Fruit fly (Drosophila melanogaster): ENCODE measurements around the gene crp.

crp gene

DNA sequence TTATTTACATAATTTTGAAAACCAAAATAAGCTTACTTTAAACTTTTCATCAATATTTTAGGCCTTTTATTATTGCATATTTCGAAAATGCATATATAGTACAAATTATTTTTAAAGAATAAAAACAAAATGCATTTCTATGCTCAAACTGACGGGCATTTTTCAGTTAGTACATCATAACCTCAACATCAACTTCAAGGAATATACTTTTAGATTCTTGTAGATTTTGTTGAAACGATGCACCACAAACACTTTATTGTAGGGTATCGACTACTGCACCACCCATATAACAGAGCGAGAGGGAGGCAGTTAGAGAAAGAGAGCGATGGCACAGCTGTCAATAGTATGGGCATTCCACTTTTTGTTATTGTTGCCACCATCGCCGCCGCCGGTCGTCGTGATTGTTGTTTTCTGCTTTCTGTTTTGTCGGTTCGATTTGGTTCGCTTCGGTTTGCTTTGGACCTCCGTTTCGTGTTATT is 7.7 kb downstream of the crp start (continued):
- TF ChIP-seq CG11504 (tag; optimal IDR thresholded peaks at IDR 0.05) (peak; percentile 96), CG4424 (GFP tag; optimal IDR thresholded peaks at IDR 0.05) (peak; percentile 95), CG4404 (GFP tag; IDR thresholded peaks at IDR 0.05) (peak; percentile 47; the same call in 1 of the 2 replicates), CG1602 (GFP tag; optimal IDR thresholded peaks at IDR 0.05) (peak; percentile 92), br (optimal IDR thresholded peaks at IDR 0.05) (no peak), CG3838 (GFP tag; optimal IDR thresholded peaks at IDR 0.05) (peak; percentile 76), ci (GFP tag; IDR thresholded peaks at IDR 0.05) (peak; percentile 86), klu (GFP tag; IDR thresholded peaks at IDR 0.05) (no peak; the same call in 1 of the 2 replicates), CG1024 (GFP tag; IDR thresholded peaks at IDR 0.05) (peak; percentile 56; the same call in 1 of the 2 replicates), NfI (GFP tag; optimal IDR thresholded peaks at IDR 0.05) (peak; percentile 90), CG4854 (GFP tag; optimal IDR thresholded peaks at IDR 0.05) (peak; percentile 84), H15 (GFP tag; IDR thresholded peaks at IDR 0.05) (peak; percentile 74; the same call in 2 of the 3 replicates), CG8290 (GFP tag; optimal IDR thresholded peaks at IDR 0.05) (peak; percentile 73), CG8290 (tag; optimal IDR thresholded peaks at IDR 0.05) (peak; percentile 64 to 75), mirr (GFP tag; optimal IDR thresholded peaks at IDR 0.05) (no peak), CG12744 (GFP tag; optimal IDR thresholded peaks at IDR 0.05) (peak; percentile 72), dimm (GFP tag; IDR thresholded peaks at IDR 0.05) (peak; percentile 50; the same call in 1 of the 2 replicates), CG6654 (GFP tag; optimal IDR thresholded peaks at IDR 0.05) (peak; percentile 77), CG12104 (GFP tag; optimal IDR thresholded peaks at IDR 0.05) (peak; percentile 86), crp (GFP tag; optimal IDR thresholded peaks at IDR 0.05) (peak; percentile 49 to 81), lilli (GFP tag; optimal IDR thresholded peaks at IDR 0.05) (peak; percentile 88), Adf1 (GFP tag; IDR thresholded peaks at IDR 0.05) (no peak), H2.0 (GFP tag; IDR thresholded peaks at IDR 0.05) (peak; percentile 71), CG6254 (GFP tag; optimal IDR thresholded peaks at IDR 0.05) (peak; percentile 87), sens (GFP tag) (peak; percentile 99), CTCF (GFP tag; optimal IDR thresholded peaks at IDR 0.05) (peak; percentile 63), CkIIα-i1 (GFP tag; IDR thresholded peaks at IDR 0.05) (no peak), org-1 (GFP tag; optimal IDR thresholded peaks at IDR 0.05) (peak; percentile 95), Oli (tag; optimal IDR thresholded peaks at IDR 0.05) (peak; percentile 97), Sox100B (GFP tag; optimal IDR thresholded peaks at IDR 0.05) (peak; percentile 97), CG8281 (tag; optimal IDR thresholded peaks at IDR 0.05) (peak; percentile 78), CG17568 (GFP tag; optimal IDR thresholded peaks at IDR 0.05) (peak; percentile 79), Gsc (GFP tag; IDR thresholded peaks at IDR 0.05) (no peak), Asciz (GFP tag; optimal IDR thresholded peaks at IDR 0.05) (peak; percentile 96), TFAM (GFP tag; optimal IDR thresholded peaks at IDR 0.05) (peak; percentile 42), CG1792 (GFP tag; optimal IDR thresholded peaks at IDR 0.05) (peak; percentile 57), z (GFP tag; IDR thresholded peaks at IDR 0.05) (no peak), Xbp1 (GFP tag; optimal IDR thresholded peaks at IDR 0.05) (peak; percentile 96), eve (GFP tag; optimal IDR thresholded peaks at IDR 0.05) (peak in 1 of 2 experiments; percentile 97), CG32767 (GFP tag; IDR thresholded peaks at IDR 0.05) (peak; percentile 84), NC2β (GFP tag; optimal IDR thresholded peaks at IDR 0.05) (peak; percentile 86), HmgD (GFP tag; optimal IDR thresholded peaks at IDR 0.05) (no peak), BEAF-32 (GFP tag; optimal IDR thresholded peaks at IDR 0.05) (no peak), Fer1 (GFP tag; optimal IDR thresholded peaks at IDR 0.05) (peak; percentile 85), Spps (tag; optimal IDR thresholded peaks at IDR 0.05) (peak; percentile 78), Tbp (GFP tag; optimal IDR thresholded peaks at IDR 0.05) (no peak), Sox102F (GFP tag; optimal IDR thresholded peaks at IDR 0.05) (peak; percentile 97), lola (GFP tag; optimal IDR thresholded peaks at IDR 0.05) (peak in 1 of 3 experiments; percentile 94), knrl (GFP tag; IDR thresholded peaks at IDR 0.05; ENCODE audit: partially characterized antibody) (no peak), CG8944 (GFP tag; optimal IDR thresholded peaks at IDR 0.05) (peak; percentile 78), CG2199 (GFP tag; IDR thresholded peaks at IDR 0.05) (peak; percentile 90), zfh1 (GFP tag; IDR thresholded peaks at IDR 0.05) (peak; percentile 82)

All from whole organism, embryonic.